Fruit fly (Drosophila melanogaster) whole organism, embryonic: ENCODE measurements around the gene Fer3.

Experiments
- ATbp ChIP-seq: fragments of 200-800 bp; sonication (Bioruptor generic); optimal IDR thresholded peaks from 2 replicates; lab custom pipeline; 2017; ENCODE audit warnings: missing biosample characterization, mild to moderate bottlenecking, missing genetic modification characterization, missing genetic modification reagents
- BEAF-32 ChIP-seq: fragments of 200-800 bp; sonication (Bioruptor generic); optimal IDR thresholded peaks from 3 replicates; lab custom pipeline; 2017; ENCODE audit warnings: missing biosample characterization, missing genetic modification characterization, mild to moderate bottlenecking, moderate library complexity, missing genetic modification reagents
- CG10366 ChIP-seq: fragments of 200-800 bp; sonication (Bioruptor generic); IDR thresholded peaks from 2 replicates; pipeline ENCODE4 v1.3.6; 2022; ENCODE audit warnings: missing biosample characterization, missing genetic modification characterization
- CG10462 ChIP-seq: fragments of 200-800 bp; sonication (Bioruptor generic); optimal IDR thresholded peaks from 2 replicates; lab custom pipeline; 2016; ENCODE audit warnings: missing biosample characterization, missing genetic modification characterization
- CG11093 ChIP-seq: fragments of 200-800 bp; sonication (Bioruptor generic); IDR thresholded peaks from 3 replicates; pipeline ENCODE4 v1.3.6; 2022; ENCODE audit warnings: missing biosample characterization, missing genetic modification characterization
- CG11456 ChIP-seq: fragments of 200-800 bp; sonication (Bioruptor generic); IDR thresholded peaks from 3 replicates; pipeline ENCODE4 v1.3.6; 2022; ENCODE audit warnings: missing biosample characterization, missing genetic modification characterization
- CG12769 ChIP-seq: fragments of 200-800 bp; sonication (Bioruptor generic); optimal IDR thresholded peaks from 2 replicates; lab custom pipeline; 2019; ENCODE audit warnings: missing biosample characterization, mild to moderate bottlenecking, missing genetic modification characterization, moderate library complexity
- CG13624 ChIP-seq: fragments of 200-800 bp; sonication (Bioruptor generic); optimal IDR thresholded peaks from 2 replicates; lab custom pipeline; 2016; ENCODE audit warnings: missing biosample characterization, missing genetic modification characterization
- CG13775 ChIP-seq: fragments of 200-800 bp; sonication (Bioruptor generic); optimal IDR thresholded peaks from 3 replicates; lab custom pipeline; 2017; ENCODE audit warnings: missing biosample characterization, mild to moderate bottlenecking, missing genetic modification characterization
- CG15073 ChIP-seq: fragments of 200-800 bp; sonication (Bioruptor generic); optimal IDR thresholded peaks from 2 replicates; lab custom pipeline; 2016; ENCODE audit warnings: missing biosample characterization, missing genetic modification characterization
- CG1602 ChIP-seq: fragments of 200-800 bp; sonication (Bioruptor generic); optimal IDR thresholded peaks from 3 replicates; lab custom pipeline; 2016; ENCODE audit warnings: missing biosample characterization, missing genetic modification characterization
- CG18764 ChIP-seq: fragments of 200-800 bp; sonication (Bioruptor generic); optimal IDR thresholded peaks from 3 replicates; lab custom pipeline; 2016; ENCODE audit warnings: missing biosample characterization, missing genetic modification characterization
- CG32767 ChIP-seq: fragments of 200-800 bp; sonication (Bioruptor generic); IDR thresholded peaks from 2 replicates; pipeline ENCODE4 v1.3.6; 2022; ENCODE audit warnings: missing biosample characterization, missing genetic modification characterization
- CG33557 ChIP-seq: fragments of 200-800 bp; sonication (Bioruptor generic); optimal IDR thresholded peaks from 2 replicates; lab custom pipeline; 2019; ENCODE audit warnings: missing biosample characterization, mild to moderate bottlenecking, missing genetic modification characterization, moderate library complexity
- CG43689 ChIP-seq: fragments of 200-800 bp; sonication (Bioruptor generic); IDR thresholded peaks from 2 replicates; pipeline ENCODE4 v1.3.6; 2022; ENCODE audit warnings: missing biosample characterization, missing genetic modification characterization
- CG4617 ChIP-seq: fragments of 200-800 bp; sonication (Bioruptor generic); optimal IDR thresholded peaks from 3 replicates; lab custom pipeline; 2016; ENCODE audit warnings: missing biosample characterization, missing genetic modification characterization, borderline replicate concordance
- CG5245 ChIP-seq: fragments of 200-800 bp; sonication (Bioruptor generic); optimal IDR thresholded peaks from 3 replicates; lab custom pipeline; 2016; ENCODE audit warnings: missing biosample characterization, missing genetic modification characterization
- CG6791 ChIP-seq: fragments of 200-800 bp; sonication (Bioruptor generic); IDR thresholded peaks from 3 replicates; pipeline ENCODE4 v1.3.6; 2022; ENCODE audit warnings: missing biosample characterization, missing genetic modification characterization; ENCODE audit not compliant: partially characterized antibody
- CG8944 ChIP-seq: fragments of 200-800 bp; sonication (Bioruptor generic); optimal IDR thresholded peaks from 3 replicates; lab custom pipeline; 2016; ENCODE audit warnings: missing biosample characterization, missing genetic modification characterization
- CG9797 ChIP-seq: fragments of 200-800 bp; sonication (Bioruptor generic); optimal IDR thresholded peaks from 3 replicates; lab custom pipeline; 2018; ENCODE audit warnings: missing biosample characterization, mild to moderate bottlenecking, missing genetic modification characterization
- CoRest ChIP-seq: fragments of 200-800 bp; sonication (Bioruptor generic); optimal IDR thresholded peaks from 3 replicates; lab custom pipeline; 2018; ENCODE audit warnings: missing biosample characterization, mild to moderate bottlenecking, missing genetic modification characterization, moderate library complexity
- Dip3 ChIP-seq: fragments of 200-800 bp; sonication (Bioruptor generic); optimal IDR thresholded peaks from 3 replicates; lab custom pipeline; 2016; ENCODE audit warnings: missing biosample characterization, missing genetic modification characterization
- Doc3 ChIP-seq: fragments of 200-800 bp; sonication (Bioruptor generic); IDR thresholded peaks from 3 replicates; pipeline ENCODE4 v1.3.6; 2022; ENCODE audit warnings: missing biosample characterization, missing genetic modification characterization; ENCODE audit not compliant: partially characterized antibody
- Drgx ChIP-seq: fragments of 200-800 bp; sonication (Bioruptor generic); IDR thresholded peaks from 2 replicates; pipeline ENCODE4 v1.3.6; 2022; ENCODE audit warnings: missing biosample characterization, missing genetic modification characterization
- Hsf ChIP-seq: fragments of 200-800 bp; sonication (Bioruptor generic); optimal IDR thresholded peaks from 3 replicates; lab custom pipeline; 2016; ENCODE audit warnings: missing biosample characterization, missing genetic modification characterization
- Jarid2 ChIP-seq: fragments of 200-800 bp; sonication (Bioruptor generic); optimal IDR thresholded peaks from 3 replicates; lab custom pipeline; 2017; ENCODE audit warnings: mild to moderate bottlenecking, missing biosample characterization, missing genetic modification reagents, missing genetic modification characterization
- MTF-1 ChIP-seq: fragments of 200-800 bp; sonication (Bioruptor generic); optimal IDR thresholded peaks from 2 replicates; lab custom pipeline; 2018; ENCODE audit warnings: missing biosample characterization, mild to moderate bottlenecking, missing genetic modification characterization, borderline replicate concordance
- br ChIP-seq: fragments of >200 bp; optimal IDR thresholded peaks from 2 replicates; lab custom pipeline; 2017
- croc ChIP-seq: fragments of 200-800 bp; sonication (Bioruptor generic); conservative IDR thresholded peaks from 3 replicates; pipeline ENCODE4 v1.3.6; 2022; ENCODE audit warnings: missing biosample characterization, missing genetic modification characterization
- dpn ChIP-seq, 2 experiments: fragments of 200-800 bp; sonication (Bioruptor generic); optimal IDR thresholded peaks; 3 replicates each; lab custom pipeline; 2016; ENCODE audit warnings: missing biosample characterization in 2 of 2, missing genetic modification characterization in 2 of 2
- esg ChIP-seq: fragments of 200-800 bp; sonication (Bioruptor generic); conservative IDR thresholded peaks from 2 replicates; pipeline ENCODE4 v1.3.6; 2022; ENCODE audit warnings: missing biosample characterization, missing genetic modification characterization
- ewg ChIP-seq: fragments of 200-800 bp; sonication (Bioruptor generic); optimal IDR thresholded peaks from 3 replicates; lab custom pipeline; 2017; ENCODE audit warnings: mild to moderate bottlenecking, missing biosample characterization, missing genetic modification reagents, missing genetic modification characterization
- hbn ChIP-seq: fragments of 200-800 bp; sonication (Bioruptor generic); IDR thresholded peaks from 2 replicates; pipeline ENCODE4 v1.3.6; 2022; ENCODE audit warnings: missing biosample characterization, missing genetic modification characterization; ENCODE audit not compliant: partially characterized antibody
- kni ChIP-seq: fragments of 200-800 bp; sonication (Bioruptor generic); optimal IDR thresholded peaks from 3 replicates; lab custom pipeline; 2017; ENCODE audit warnings: mild to moderate bottlenecking, missing biosample characterization, missing genetic modification reagents, missing genetic modification characterization
- lbe ChIP-seq: fragments of 200-800 bp; sonication (Bioruptor generic); optimal IDR thresholded peaks from 2 replicates; lab custom pipeline; 2016; ENCODE audit warnings: missing biosample characterization, mild to moderate bottlenecking, missing genetic modification characterization
- maf-S ChIP-seq: fragments of 200-800 bp; sonication (Bioruptor generic); optimal IDR thresholded peaks from 2 replicates; lab custom pipeline; 2016; ENCODE audit warnings: missing biosample characterization, missing genetic modification characterization
- mam ChIP-seq: fragments of 200-800 bp; sonication (Bioruptor generic); optimal IDR thresholded peaks from 3 replicates; lab custom pipeline; 2016; ENCODE audit warnings: missing biosample characterization, missing genetic modification characterization
- nerfin-1 ChIP-seq: fragments of 200-800 bp; sonication (Bioruptor generic); optimal IDR thresholded peaks from 3 replicates; lab custom pipeline; 2019; ENCODE audit warnings: missing biosample characterization, mild to moderate bottlenecking, missing genetic modification characterization, moderate library complexity
- nerfin-2 ChIP-seq: fragments of 200-800 bp; sonication (Bioruptor generic); IDR thresholded peaks from 2 replicates; pipeline ENCODE4 v1.3.6; 2022; ENCODE audit warnings: missing biosample characterization, missing genetic modification characterization; ENCODE audit not compliant: partially characterized antibody
- nom ChIP-seq: fragments of 200-800 bp; sonication (Bioruptor generic); optimal IDR thresholded peaks from 2 replicates; lab custom pipeline; 2017; ENCODE audit warnings: missing biosample characterization, missing genetic modification characterization, mild to moderate bottlenecking, moderate library complexity, missing genetic modification reagents
- otp ChIP-seq: fragments of 200-800 bp; sonication (Bioruptor generic); IDR thresholded peaks from 3 replicates; pipeline ENCODE4, ENCODE4 v1.3.6; 2022; ENCODE audit warnings: missing biosample characterization, missing genetic modification characterization
- pnt ChIP-seq: fragments of 200-800 bp; sonication (Bioruptor generic); optimal IDR thresholded peaks from 3 replicates; lab custom pipeline; 2016; ENCODE audit warnings: missing biosample characterization, missing genetic modification characterization
- sc ChIP-seq, 3 experiments: fragments of >200 bp in 2 of 3; fragments of 200-800 bp in 1 of 3; sonication (Bioruptor generic) in 1 of 3; optimal IDR thresholded peaks; 2 replicates in 2 of 3; 3 replicates in 1 of 3; lab custom pipeline; 2017; ENCODE audit warnings: mild to moderate bottlenecking in 1 of 3, missing biosample characterization in 1 of 3, missing genetic modification characterization in 1 of 3, missing genetic modification reagents in 1 of 3
- sens-2 ChIP-seq: fragments of 200-800 bp; sonication (Bioruptor generic); IDR thresholded peaks from 2 replicates; pipeline ENCODE4 v1.3.6; 2022; ENCODE audit warnings: missing biosample characterization, missing genetic modification characterization
- sim ChIP-seq: fragments of 200-800 bp; sonication (Bioruptor generic); IDR thresholded peaks from 2 replicates; pipeline ENCODE4 v1.3.6; 2022; ENCODE audit warnings: missing biosample characterization, missing genetic modification characterization
- sna ChIP-seq: fragments of 200-800 bp; sonication (Bioruptor generic); IDR thresholded peaks from 2 replicates; pipeline ENCODE4 v1.3.6; 2022; ENCODE audit warnings: missing biosample characterization, missing genetic modification characterization; ENCODE audit not compliant: partially characterized antibody
- toy ChIP-seq: fragments of 200-800 bp; sonication (Bioruptor generic); IDR thresholded peaks from 2 replicates; pipeline ENCODE4 v1.3.6; 2022; ENCODE audit warnings: missing biosample characterization, missing genetic modification characterization
- trh ChIP-seq: fragments of 200-800 bp; sonication (Bioruptor generic); optimal IDR thresholded peaks from 2 replicates; lab custom pipeline; 2016; ENCODE audit warnings: missing biosample characterization, missing genetic modification characterization
- vvl ChIP-seq: fragments of 200-800 bp; sonication (Bioruptor generic); IDR thresholded peaks from 2 replicates; pipeline ENCODE4 v1.3.6; 2022; ENCODE audit warnings: missing biosample characterization, missing genetic modification characterization

Gene Fer3

dm6 chr3R:11656614-11657216, 37.4 kb downstream of the Fer3 start (continued):
- TF ChIP-seq CG10366 (GFP tag; lab: Robert Waterston, UW) (peak; percentile 96), CG6791 (GFP tag; lab: Robert Waterston, UW) (no peak), sna (GFP tag; lab: Robert Waterston, UW) (no peak), vvl (peak; percentile 99), CG11456 (peak; percentile 97), CG9797 (peak; percentile 18), Drgx (peak; percentile 99), CG18764 (GFP tag; lab: Kevin White, UChicago) (peak; percentile 90), trh (peak; percentile 91), CG1602 (GFP tag; lab: Kevin White, UChicago) (peak; percentile 94), CG15073 (GFP tag; lab: Kevin White, UChicago) (peak; percentile 71), Jarid2 (GFP tag; lab: Kevin White, UChicago) (peak; percentile 63), br (lab: Kevin White, UChicago) (no peak), CG10462 (peak; percentile 89), CG43689 (peak; percentile 88), CG4617 (peak; percentile 87), Doc3 (0 out of 3 replicates have a peak, but pooled peaks have one; percentile 13), MTF-1 (GFP tag; lab: Kevin White, UChicago) (peak; percentile 92), otp (GFP tag; lab: Robert Waterston, UW) (peak; percentile 95), CG33557 (GFP tag; lab: Kevin White, UChicago) (peak; percentile 85), lbe (GFP tag; lab: Kevin White, UChicago) (peak; percentile 98), esg (peak; percentile 96), nerfin-1 (tag; lab: Kevin White, UChicago) (peak; percentile 90), dpn (GFP tag; optimal IDR thresholded peaks at IDR 0.05; lab: Kevin White, UChicago) (peak; percentile 96 to 97), CG11093 (GFP tag; lab: Robert Waterston, UW) (peak; percentile 90), CG8944 (GFP tag; lab: Kevin White, UChicago) (peak; percentile 93), CoRest (tag; lab: Kevin White, UChicago) (peak; percentile 96), pnt (GFP tag; lab: Kevin White, UChicago) (peak; percentile 95), mam (GFP tag; lab: Kevin White, UChicago) (peak; percentile 96), BEAF-32 (GFP tag; lab: Kevin White, UChicago) (no peak), CG13775 (GFP tag; lab: Kevin White, UChicago) (peak; percentile 94), croc (GFP tag; lab: Robert Waterston, UW) (peak; percentile 91), nom (GFP tag; lab: Kevin White, UChicago) (peak; percentile 97), sc (optimal IDR thresholded peaks at IDR 0.05; lab: Kevin White, UChicago) (no peak), sc (GFP tag; optimal IDR thresholded peaks at IDR 0.05; lab: Kevin White, UChicago) (peak; percentile 92), CG12769 (tag; lab: Kevin White, UChicago) (peak; percentile 96), CG5245 (GFP tag; lab: Kevin White, UChicago) (peak; percentile 93), sim (GFP tag; lab: Robert Waterston, UW) (peak; percentile 90), kni (GFP tag; lab: Kevin White, UChicago) (no peak), hbn (no peak; the same call in 1 of the 2 replicates), toy (GFP tag; lab: Robert Waterston, UW) (peak; percentile 93), ewg (GFP tag; lab: Kevin White, UChicago) (peak; percentile 87), Hsf (peak; percentile 97), ATbp (GFP tag; lab: Kevin White, UChicago) (peak; percentile 94), CG32767 (GFP tag; lab: Robert Waterston, UW) (peak; percentile 94), sens-2 (GFP tag; lab: Robert Waterston, UW) (peak; percentile 91), CG13624 (peak; percentile 95), maf-S (peak; percentile 93), nerfin-2 (no peak), Dip3 (GFP tag; lab: Kevin White, UChicago) (peak; percentile 96)
